Fruit fly (Drosophila melanogaster) whole organism, embryonic: ENCODE results near the gene CG33986.
A peak's percentile ranks its signal among the peaks of the same experiment; 100 is the strongest.

Source experiments
- CG10321 ChIP-seq: fragments of 200-800 bp; sonication (Bioruptor generic); IDR thresholded peaks from 2 replicates; pipeline ENCODE4 v1.3.6; 2022; ENCODE audit warnings: missing biosample characterization, missing genetic modification characterization
- CG10654 ChIP-seq: fragments of 200-800 bp; sonication (Bioruptor generic); optimal IDR thresholded peaks from 2 replicates; lab custom pipeline; 2016; ENCODE audit warnings: missing biosample characterization, missing genetic modification characterization
- CG11398 ChIP-seq: fragments of 200-800 bp; sonication (Bioruptor generic); optimal IDR thresholded peaks from 2 replicates; lab custom pipeline; 2016; ENCODE audit warnings: missing biosample characterization, missing genetic modification characterization
- CG11695 ChIP-seq: fragments of 200-800 bp; sonication (Bioruptor generic); IDR thresholded peaks from 3 replicates; pipeline ENCODE4 v1.3.6; 2022; ENCODE audit warnings: missing biosample characterization, missing genetic modification characterization
- CG12071 ChIP-seq: fragments of 200-800 bp; sonication (Bioruptor generic); optimal IDR thresholded peaks from 3 replicates; lab custom pipeline; 2018; ENCODE audit warnings: missing biosample characterization, mild to moderate bottlenecking, missing genetic modification characterization
- CG13287 ChIP-seq: fragments of 200-800 bp; sonication (Bioruptor generic); IDR thresholded peaks from 2 replicates; pipeline ENCODE4 v1.3.6; 2022; ENCODE audit warnings: missing biosample characterization, missing genetic modification characterization; ENCODE audit not compliant: partially characterized antibody
- CG15269 ChIP-seq: fragments of 200-800 bp; sonication (Bioruptor generic); optimal IDR thresholded peaks from 2 replicates; lab custom pipeline; 2018; ENCODE audit warnings: missing biosample characterization, mild to moderate bottlenecking, missing genetic modification characterization, moderate library complexity
- CG17361 ChIP-seq: fragments of 200-800 bp; sonication (Bioruptor generic); IDR thresholded peaks from 3 replicates; pipeline ENCODE4 v1.3.6; 2022; ENCODE audit warnings: missing biosample characterization, missing genetic modification characterization
- CG18011 ChIP-seq: fragments of 200-800 bp; sonication (Bioruptor generic); optimal IDR thresholded peaks from 2 replicates; lab custom pipeline; 2017; ENCODE audit warnings: missing biosample characterization, missing genetic modification characterization, mild to moderate bottlenecking, moderate library complexity, missing genotype
- CG2678 ChIP-seq: fragments of 200-800 bp; sonication (Bioruptor generic); optimal IDR thresholded peaks from 3 replicates; lab custom pipeline; 2019; ENCODE audit warnings: missing biosample characterization, mild to moderate bottlenecking, missing genetic modification characterization, moderate library complexity
- CG2712 ChIP-seq: fragments of 200-800 bp; optimal IDR thresholded peaks from 3 replicates; lab custom pipeline; 2019; ENCODE audit warnings: missing biosample characterization, mild to moderate bottlenecking, missing genetic modification characterization, moderate library complexity
- CG2875 ChIP-seq: fragments of 200-800 bp; sonication (Bioruptor generic); optimal IDR thresholded peaks from 2 replicates; lab custom pipeline; 2017; ENCODE audit warnings: missing biosample characterization, mild to moderate bottlenecking, missing genetic modification characterization, missing genetic modification reagents
- CG32772 ChIP-seq: fragments of 200-800 bp; sonication (Bioruptor generic); IDR thresholded peaks from 2 replicates; pipeline ENCODE4 v1.3.6; 2022; ENCODE audit warnings: missing biosample characterization, missing genetic modification characterization
- CG34224 ChIP-seq: fragments of 200-800 bp; sonication (Bioruptor generic); IDR thresholded peaks from 3 replicates; pipeline ENCODE4 v1.3.6; 2022; ENCODE audit warnings: missing biosample characterization, missing genetic modification characterization; ENCODE audit not compliant: partially characterized antibody
- CG34376 ChIP-seq: fragments of 200-800 bp; sonication (Bioruptor generic); optimal IDR thresholded peaks from 2 replicates; lab custom pipeline; 2018; ENCODE audit warnings: missing biosample characterization, mild to moderate bottlenecking, missing genetic modification characterization
- CG4617 ChIP-seq: fragments of 200-800 bp; sonication (Bioruptor generic); optimal IDR thresholded peaks from 3 replicates; lab custom pipeline; 2016; ENCODE audit warnings: missing biosample characterization, missing genetic modification characterization, borderline replicate concordance
- CG4820 ChIP-seq: fragments of 200-800 bp; sonication (Bioruptor generic); optimal IDR thresholded peaks from 3 replicates; lab custom pipeline; 2016; ENCODE audit warnings: missing biosample characterization, missing genetic modification characterization
- CG5245 ChIP-seq: fragments of 200-800 bp; sonication (Bioruptor generic); optimal IDR thresholded peaks from 3 replicates; lab custom pipeline; 2016; ENCODE audit warnings: missing biosample characterization, missing genetic modification characterization
- CG6175 ChIP-seq: fragments of 200-800 bp; sonication (Bioruptor generic); IDR thresholded peaks from 3 replicates; pipeline ENCODE4 v1.3.6; 2022; ENCODE audit warnings: missing biosample characterization, missing genetic modification characterization
- CG6254 ChIP-seq: fragments of 200-800 bp; sonication (Bioruptor generic); optimal IDR thresholded peaks from 3 replicates; lab custom pipeline; 2017; ENCODE audit warnings: mild to moderate bottlenecking, missing biosample characterization, missing genetic modification reagents, missing genetic modification characterization
- CG7556 ChIP-seq: fragments of 200-800 bp; sonication (Bioruptor generic); optimal IDR thresholded peaks from 2 replicates; lab custom pipeline; 2017; ENCODE audit warnings: missing biosample characterization, mild to moderate bottlenecking, missing genetic modification characterization
- CG8478 ChIP-seq: fragments of >200 bp; optimal IDR thresholded peaks from 2 replicates; lab custom pipeline; 2018
- CG8765 ChIP-seq: fragments of 200-800 bp; sonication (Bioruptor generic); IDR thresholded peaks from 2 replicates; pipeline ENCODE4 v1.3.6; 2022; ENCODE audit warnings: missing biosample characterization, missing genetic modification characterization
- CG9609 ChIP-seq: fragments of 200-800 bp; sonication (Bioruptor generic); optimal IDR thresholded peaks from 3 replicates; lab custom pipeline; 2016; ENCODE audit warnings: missing biosample characterization, missing genetic modification characterization
- CkIIα-i1 ChIP-seq: fragments of 200-800 bp; sonication (Bioruptor generic); IDR thresholded peaks from 2 replicates; pipeline ENCODE4 v1.3.6; 2022; ENCODE audit warnings: missing biosample characterization, missing genetic modification characterization
- Dip3 ChIP-seq: fragments of 200-800 bp; sonication (Bioruptor generic); optimal IDR thresholded peaks from 3 replicates; lab custom pipeline; 2016; ENCODE audit warnings: missing biosample characterization, missing genetic modification characterization
- Doc2 ChIP-seq: fragments of 200-800 bp; sonication (Bioruptor generic); IDR thresholded peaks from 2 replicates; pipeline ENCODE4 v1.3.6; 2022; ENCODE audit warnings: missing biosample characterization, missing genetic modification characterization
- Fer1 ChIP-seq: fragments of 200-800 bp; sonication (Bioruptor generic); optimal IDR thresholded peaks from 2 replicates; lab custom pipeline; 2017; ENCODE audit warnings: missing biosample characterization, mild to moderate bottlenecking, missing genetic modification characterization
- Hand ChIP-seq: fragments of 200-800 bp; sonication (Bioruptor generic); optimal IDR thresholded peaks from 2 replicates; lab custom pipeline; 2017; ENCODE audit warnings: mild to moderate bottlenecking, missing biosample characterization, missing genetic modification reagents, missing genetic modification characterization
- HmgZ ChIP-seq: fragments of 200-800 bp; sonication (Bioruptor generic); optimal IDR thresholded peaks from 2 replicates; lab custom pipeline; 2018; ENCODE audit warnings: missing biosample characterization, mild to moderate bottlenecking, missing genetic modification characterization
- Lhr ChIP-seq: fragments of 200-800 bp; sonication (Bioruptor generic); optimal IDR thresholded peaks from 3 replicates; lab custom pipeline; 2017; ENCODE audit warnings: mild to moderate bottlenecking, missing biosample characterization, missing genetic modification reagents, missing genetic modification characterization
- Nf-YC ChIP-seq: fragments of 200-800 bp; optimal IDR thresholded peaks from 3 replicates; lab custom pipeline; 2019; ENCODE audit warnings: missing biosample characterization, mild to moderate bottlenecking, missing genetic modification characterization, moderate library complexity
- Side ChIP-seq: fragments of 200-800 bp; sonication (Bioruptor generic); optimal IDR thresholded peaks from 2 replicates; lab custom pipeline; 2016; ENCODE audit warnings: missing biosample characterization, missing genetic modification characterization
- Spps ChIP-seq: fragments of 200-800 bp; sonication (Bioruptor generic); optimal IDR thresholded peaks from 2 replicates; lab custom pipeline; 2018; ENCODE audit warnings: missing biosample characterization, mild to moderate bottlenecking, missing genetic modification characterization
- Stat92E ChIP-seq, 3 experiments: fragments of >200 bp in 2 of 3; fragments of 200-800 bp in 1 of 3; sonication (Bioruptor generic) in 1 of 3; optimal IDR thresholded peaks; 2 replicates each; lab custom pipeline; 2017 to 2019; ENCODE audit warnings: missing biosample characterization in 3 of 3, missing genetic modification characterization in 3 of 3, mild to moderate bottlenecking in 1 of 3, moderate library complexity in 1 of 3
- Tbp ChIP-seq: fragments of >200 bp; optimal IDR thresholded peaks from 2 replicates; lab custom pipeline; 2018; ENCODE audit warnings: missing biosample characterization, missing genetic modification characterization
- ase ChIP-seq: fragments of 200-800 bp; sonication (Bioruptor generic); IDR thresholded peaks from 3 replicates; pipeline ENCODE4 v1.3.6; 2022; ENCODE audit warnings: missing biosample characterization, missing genetic modification characterization
- cg ChIP-seq: fragments of 200-800 bp; sonication (Bioruptor generic); optimal IDR thresholded peaks from 3 replicates; lab custom pipeline; 2019; ENCODE audit warnings: missing biosample characterization, mild to moderate bottlenecking, missing genetic modification characterization, moderate library complexity
- dmrt99B ChIP-seq: fragments of 200-800 bp; sonication (Bioruptor generic); optimal IDR thresholded peaks from 2 replicates; lab custom pipeline; 2018; ENCODE audit warnings: missing biosample characterization, mild to moderate bottlenecking, missing genetic modification characterization, moderate library complexity
- exex ChIP-seq: fragments of 200-800 bp; sonication (Bioruptor generic); optimal IDR thresholded peaks from 4 replicates; lab custom pipeline; 2018; ENCODE audit warnings: missing biosample characterization, mild to moderate bottlenecking, missing genetic modification characterization, moderate library complexity
- fu2 ChIP-seq: fragments of 200-800 bp; sonication (Bioruptor generic); optimal IDR thresholded peaks from 2 replicates; lab custom pipeline; 2016; ENCODE audit warnings: missing biosample characterization, missing genetic modification characterization
- ken ChIP-seq: fragments of 200-800 bp; sonication (Bioruptor generic); IDR thresholded peaks from 3 replicates; pipeline ENCODE4 v1.3.6; 2022; ENCODE audit warnings: missing biosample characterization, missing genetic modification characterization
- lmd ChIP-seq: fragments of 200-800 bp; sonication (Bioruptor generic); IDR thresholded peaks from 2 replicates; pipeline ENCODE4 v1.3.6; 2022; ENCODE audit warnings: missing biosample characterization, missing genetic modification characterization
- oc ChIP-seq: fragments of 200-800 bp; sonication (Bioruptor generic); optimal IDR thresholded peaks from 2 replicates; lab custom pipeline; 2018; ENCODE audit warnings: missing biosample characterization, mild to moderate bottlenecking, missing genetic modification characterization, moderate library complexity
- pan ChIP-seq, 4 experiments: fragments of >200 bp in 3 of 4; fragments of 200-800 bp in 1 of 4; sonication (Bioruptor generic) in 1 of 4; optimal IDR thresholded peaks in 3 of 4; IDR thresholded peaks in 1 of 4; 2 replicates each; pipeline versions ENCODE4 v1.3.6 to Lab custom; 2017 to 2022; ENCODE audit warnings: missing biosample characterization in 2 of 4, missing genetic modification characterization in 2 of 4, mixed read lengths in 1 of 4
- ro ChIP-seq: fragments of 200-800 bp; sonication (Bioruptor generic); IDR thresholded peaks from 2 replicates; pipeline ENCODE4 v1.3.6; 2022; ENCODE audit warnings: missing biosample characterization, missing genetic modification characterization
- run ChIP-seq: fragments of 200-800 bp; sonication (Bioruptor generic); optimal IDR thresholded peaks from 3 replicates; lab custom pipeline; 2018; ENCODE audit warnings: missing biosample characterization, mild to moderate bottlenecking, missing genetic modification characterization
- unc-4 ChIP-seq: fragments of 200-800 bp; sonication (Bioruptor generic); IDR thresholded peaks from 2 replicates; pipeline ENCODE4 v1.3.6; 2022; ENCODE audit warnings: missing biosample characterization, missing genetic modification characterization; ENCODE audit not compliant: partially characterized antibody
- vnd ChIP-seq: fragments of 200-800 bp; sonication (Bioruptor generic); IDR thresholded peaks from 3 replicates; pipeline ENCODE4 v1.3.6; 2022; ENCODE audit warnings: missing biosample characterization, missing genetic modification characterization; ENCODE audit not compliant: partially characterized antibody

CG33986 gene

dm6 chr3L:15493886-15494598, 31.0 kb downstream of the CG33986 start (continued):
- TF ChIP-seq ken (GFP tag; lab: Robert Waterston, UW) (no peak), CG18011 (GFP tag; lab: Kevin White, UChicago) (no peak), dmrt99B (peak; percentile 73), CG6175 (no peak), CG2875 (GFP tag; lab: Kevin White, UChicago) (no peak), CG4820 (GFP tag; lab: Kevin White, UChicago) (peak; percentile 50), Hand (GFP tag; lab: Kevin White, UChicago) (no peak), CG12071 (GFP tag; lab: Kevin White, UChicago) (no peak), ase (GFP tag; lab: Robert Waterston, UW) (no peak; the same call in 2 of the 3 replicates), Lhr (GFP tag; lab: Kevin White, UChicago) (no peak), unc-4 (GFP tag; lab: Robert Waterston, UW) (no peak), Dip3 (GFP tag; lab: Kevin White, UChicago) (no peak), CG4617 (GFP tag; lab: Kevin White, UChicago) (no peak), ro (no peak), Fer1 (GFP tag; lab: Kevin White, UChicago) (peak; percentile 28), CG10321 (GFP tag; lab: Robert Waterston, UW) (no peak), exex (tag; lab: Kevin White, UChicago) (no peak), Spps (no peak), CG32772 (GFP tag; lab: Robert Waterston, UW) (no peak), Side (no peak), CG34224 (GFP tag; lab: Robert Waterston, UW) (no peak), CG7556 (peak; percentile 48), pan (optimal IDR thresholded peaks at IDR 0.05; lab: Kevin White, UChicago) (no peak), pan (GFP tag; optimal IDR thresholded peaks at IDR 0.05 in 1 of 2, IDR thresholded peaks at IDR 0.05 in 1 of 2) (peak in 1 of 2 experiments; percentile 12), Stat92E (GFP tag; optimal IDR thresholded peaks at IDR 0.05; lab: Kevin White, UChicago) (no peak), HmgZ (tag; lab: Kevin White, UChicago) (no peak), CG10654 (GFP tag; lab: Kevin White, UChicago) (no peak), CG6254 (GFP tag; lab: Kevin White, UChicago) (peak; percentile 8), CG8765 (GFP tag; lab: Robert Waterston, UW) (no peak), CkIIα-i1 (GFP tag; lab: Robert Waterston, UW) (no peak), Tbp (GFP tag; lab: Kevin White, UChicago) (no peak), CG9609 (GFP tag; lab: Kevin White, UChicago) (no peak), CG13287 (GFP tag; lab: Robert Waterston, UW) (peak; percentile 21; the same call in 1 of the 2 replicates), CG11695 (GFP tag; lab: Robert Waterston, UW) (no peak), CG8478 (no peak), cg (GFP tag; lab: Kevin White, UChicago) (peak; percentile 41), CG15269 (tag; lab: Kevin White, UChicago) (peak; percentile 28), fu2 (GFP tag; lab: Kevin White, UChicago) (no peak), Nf-YC (tag; lab: Kevin White, UChicago) (no peak), CG2712 (tag; lab: Kevin White, UChicago) (peak; percentile 25), run (tag; lab: Kevin White, UChicago) (no peak), oc (no peak), Doc2 (no peak), CG17361 (peak; percentile 54; the same call in 2 of the 3 replicates), CG11398 (GFP tag; lab: Kevin White, UChicago) (no peak), vnd (GFP tag; lab: Robert Waterston, UW) (no peak), CG2678 (tag; lab: Kevin White, UChicago) (peak; percentile 43), CG5245 (peak; percentile 26), lmd (GFP tag; lab: Robert Waterston, UW) (peak; percentile 41; the same call in 1 of the 2 replicates), CG34376 (GFP tag; lab: Kevin White, UChicago) (no peak)
